Fruit fly (Drosophila melanogaster) whole organism, adult: ENCODE measurements around the gene CG17026.

Source experiments
- Crg-1 ChIP-seq: fragments of 200-800 bp; sonication (Bioruptor generic); optimal IDR thresholded peaks from 2 replicates; lab custom pipeline; 2016; ENCODE audit warnings: missing biosample characterization, missing genetic modification characterization
- cnc ChIP-seq, 2 experiments: fragments of >200 bp; optimal IDR thresholded peaks; 2 replicates each; lab custom pipeline; 2017
- kay ChIP-seq: fragments of 200-800 bp; sonication (Bioruptor generic); peaks from one replicate; lab custom pipeline; 2016; ENCODE audit warnings: missing biosample characterization, missing genetic modification characterization, borderline replicate concordance
- toe ChIP-seq: fragments of 200-800 bp; sonication (Bioruptor generic); optimal IDR thresholded peaks from 2 replicates; lab custom pipeline; 2016; ENCODE audit warnings: missing biosample characterization, missing genetic modification characterization

DNA sequence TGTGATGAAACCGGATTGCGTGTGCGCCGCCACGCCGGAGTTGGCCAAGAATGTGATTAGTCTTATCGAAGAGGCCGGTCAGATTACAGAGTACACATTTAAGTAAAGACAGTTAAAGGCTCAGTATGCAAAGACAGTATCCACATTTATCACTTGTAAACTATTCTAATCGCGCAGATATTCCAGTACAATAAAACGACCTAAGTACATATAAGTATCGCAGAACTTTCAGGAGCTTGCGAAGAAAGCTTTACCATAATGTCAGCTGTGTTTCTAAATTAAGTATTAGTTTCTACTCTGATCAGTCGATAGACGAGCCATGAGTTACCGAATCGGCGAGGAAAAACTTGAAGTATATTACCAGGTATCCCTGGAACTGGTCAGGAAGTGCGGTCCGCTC, 3.1 kb downstream of the CG17026 start, which contains the start of gene CG17028:
- no peak for TF ChIP-seq cnc (optimal IDR thresholded peaks at IDR 0.05; lab: Kevin White, UChicago)
- TF ChIP-seq Crg-1 (GFP tag; lab: Kevin White, UChicago) = no peak
- TF ChIP-seq kay (GFP tag; lab: Kevin White, UChicago) = no peak
- TF ChIP-seq toe (GFP tag; lab: Kevin White, UChicago) = no peak
